Fruit fly (Drosophila melanogaster) whole organism, embryonic: ENCODE measurements around the gene Glut4EF.

ENCODE experiments used
- C15 ChIP-seq: fragments of 200-800 bp; sonication (Bioruptor generic); IDR thresholded peaks from 3 replicates; pipeline ENCODE4 v1.3.6; 2022; ENCODE audit warnings: missing biosample characterization, missing genetic modification characterization
- CG10654 ChIP-seq: fragments of 200-800 bp; sonication (Bioruptor generic); optimal IDR thresholded peaks from 2 replicates; lab custom pipeline; 2016; ENCODE audit warnings: missing biosample characterization, missing genetic modification characterization
- CG4707 ChIP-seq: fragments of 200-800 bp; sonication (Bioruptor generic); optimal IDR thresholded peaks from 2 replicates; lab custom pipeline; 2018; ENCODE audit warnings: missing biosample characterization, mild to moderate bottlenecking, missing genetic modification characterization, moderate library complexity
- jing ChIP-seq: fragments of 200-800 bp; sonication (Bioruptor generic); optimal IDR thresholded peaks from 2 replicates; lab custom pipeline; 2018; ENCODE audit warnings: missing biosample characterization, mild to moderate bottlenecking, missing genetic modification characterization
- mam ChIP-seq: fragments of 200-800 bp; sonication (Bioruptor generic); optimal IDR thresholded peaks from 3 replicates; lab custom pipeline; 2016; ENCODE audit warnings: missing biosample characterization, missing genetic modification characterization
- zf30C ChIP-seq: fragments of 200-800 bp; sonication (Bioruptor generic); optimal IDR thresholded peaks from 3 replicates; lab custom pipeline; 2018; ENCODE audit warnings: missing biosample characterization, mild to moderate bottlenecking, missing genetic modification characterization

dm6 chr3R:9915682-9916081 is 41.2 kb downstream of the Glut4EF start:
- TF ChIP-seq mam (GFP tag; lab: Kevin White, UChicago) (no peak), jing (GFP tag; lab: Kevin White, UChicago) (no peak), CG10654 (no peak), zf30C (GFP tag; lab: Kevin White, UChicago) (no peak), CG4707 (no peak), C15 (GFP tag; lab: Robert Waterston, UW) (no peak)
